Worm (Caenorhabditis elegans) whole organism, mixed stage, embryonic: ENCODE results near the gene srd-5.

Source experiments
- ces-1 ChIP-seq: fragments of 150-350 bp; optimal IDR thresholded peaks from 2 replicates; lab custom pipeline; 2014; ENCODE audit warnings: missing biosample characterization, missing genetic modification reagents, missing genetic modification characterization
- elt-3 ChIP-seq: fragments of 150-350 bp; optimal IDR thresholded peaks from 2 replicates; lab custom pipeline; 2014; ENCODE audit warnings: missing biosample characterization, missing genetic modification characterization
- lin-13 ChIP-seq: fragments of 150-350 bp; optimal IDR thresholded peaks from 2 replicates; lab custom pipeline; 2014; ENCODE audit warnings: missing biosample characterization, missing genetic modification characterization
- nhr-28 ChIP-seq: fragments of 150-350 bp; optimal IDR thresholded peaks from 2 replicates; lab custom pipeline; 2014; ENCODE audit warnings: missing biosample characterization, missing genetic modification characterization
- snpc-4 ChIP-seq: fragments of 150-350 bp; optimal IDR thresholded peaks from 2 replicates; lab custom pipeline; 2014; ENCODE audit warnings: missing biosample characterization, missing genetic modification characterization
- sptf-1 ChIP-seq: sonication (generic microtip); optimal IDR thresholded peaks from 2 replicates; lab custom pipeline; 2017; ENCODE audit warnings: mild to moderate bottlenecking, missing genetic modification characterization, moderate library complexity, missing compliant biosample characterization
- unc-62 ChIP-seq: fragments of 150-350 bp; optimal IDR thresholded peaks from 2 replicates; lab custom pipeline; 2014; ENCODE audit warnings: missing biosample characterization, missing genetic modification reagents, missing genetic modification characterization

DNA sequence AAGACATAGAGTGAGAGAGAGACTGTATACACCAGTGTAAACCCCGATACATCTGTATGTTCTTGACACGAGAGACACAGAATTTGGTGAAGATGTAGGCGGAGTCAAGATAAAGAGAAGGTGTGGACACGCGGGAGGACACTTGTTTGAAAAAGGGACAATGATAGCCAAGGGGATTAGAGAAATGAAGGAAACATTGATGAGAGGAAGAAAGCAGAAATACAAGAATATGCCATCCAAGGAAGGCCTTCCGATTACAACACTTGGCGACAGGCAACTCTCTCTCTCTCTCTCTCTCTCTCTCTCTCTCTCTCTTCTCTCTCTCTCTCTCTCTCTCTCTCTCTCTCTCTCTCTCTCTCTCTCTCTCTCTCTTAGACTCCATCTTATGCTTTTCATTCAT is 32.3 kb upstream of the srd-5 start:
- TF ChIP-seq elt-3: no peak
- TF ChIP-seq unc-62 (GFP tag; lab: Kevin White, UChicago): no peak
- TF ChIP-seq nhr-28: no peak
- TF ChIP-seq snpc-4 (tag; lab: Kevin White, UChicago): no peak
- TF ChIP-seq ces-1 (GFP tag; lab: Kevin White, UChicago): no peak
- TF ChIP-seq lin-13 (tag; lab: Kevin White, UChicago): no peak
- TF ChIP-seq sptf-1 (tag; lab: Kevin White, UChicago): no peak
